Worm (Caenorhabditis elegans) whole organism, L2 larva: ENCODE measurements around the gene sri-10.

Experiments used
- F13H6.1 ChIP-seq: sonication (generic microtip); optimal IDR thresholded peaks from 2 replicates; lab custom pipeline; 2016; ENCODE audit warnings: missing genetic modification characterization, missing compliant biosample characterization
- R02D3.7 ChIP-seq: fragments of 150-350 bp; optimal IDR thresholded peaks from 2 replicates; lab custom pipeline; 2014; ENCODE audit warnings: missing biosample characterization, missing genetic modification characterization
- Y55F3AM.14 ChIP-seq: fragments of 200-800 bp; sonication (Bioruptor generic); optimal IDR thresholded peaks from 2 replicates; lab custom pipeline; 2018; ENCODE audit warnings: mild to moderate bottlenecking, missing genetic modification characterization, missing compliant biosample characterization
- ZK546.5 ChIP-seq: sonication (generic microtip); optimal IDR thresholded peaks from 2 replicates; lab custom pipeline; 2017; ENCODE audit warnings: missing biosample characterization, missing genetic modification characterization
- alr-1 ChIP-seq: fragments of 150-350 bp; optimal IDR thresholded peaks from 2 replicates; lab custom pipeline; 2014; ENCODE audit warnings: missing biosample characterization, missing genetic modification characterization
- aly-2 ChIP-seq: fragments of 150-350 bp; optimal IDR thresholded peaks from 2 replicates; lab custom pipeline; 2014; ENCODE audit warnings: missing biosample characterization, missing genetic modification characterization
- ceh-16 ChIP-seq: fragments of 150-350 bp; optimal IDR thresholded peaks from 2 replicates; lab custom pipeline; 2014; ENCODE audit warnings: missing biosample characterization, missing genetic modification characterization
- dmd-4 ChIP-seq: sonication (generic microtip); optimal IDR thresholded peaks from 2 replicates; lab custom pipeline; 2017; ENCODE audit warnings: missing biosample characterization, missing genetic modification characterization
- elt-1 ChIP-seq: fragments of 150-350 bp; optimal IDR thresholded peaks from 2 replicates; lab custom pipeline; 2014; ENCODE audit warnings: missing biosample characterization, missing genetic modification characterization
- elt-3 ChIP-seq: sonication (generic microtip); optimal IDR thresholded peaks from 2 replicates; lab custom pipeline; 2017; ENCODE audit warnings: missing biosample characterization, missing genetic modification characterization
- fos-1 ChIP-seq: fragments of 150-350 bp; optimal IDR thresholded peaks from 2 replicates; lab custom pipeline; 2014; ENCODE audit warnings: missing biosample characterization, missing genetic modification characterization
- gmeb-1 ChIP-seq: fragments of 150-350 bp; optimal IDR thresholded peaks from 2 replicates; lab custom pipeline; 2014; ENCODE audit warnings: missing biosample characterization, missing genetic modification characterization
- lin-11 ChIP-seq: fragments of 150-350 bp; sonication (generic microtip); optimal IDR thresholded peaks from 2 replicates; lab custom pipeline; 2014; ENCODE audit warnings: missing biosample characterization, missing genetic modification characterization, inconsistent platforms, mixed read lengths
- lin-13 ChIP-seq: fragments of 150-350 bp; optimal IDR thresholded peaks from 2 replicates; lab custom pipeline; 2014; ENCODE audit warnings: missing biosample characterization, missing genetic modification reagents, missing genetic modification characterization
- lin-39 ChIP-seq: fragments of 150-350 bp; optimal IDR thresholded peaks from 2 replicates; lab custom pipeline; 2014; ENCODE audit warnings: missing biosample characterization, missing genetic modification reagents, missing genetic modification characterization
- lsy-2 ChIP-seq, 2 experiments: fragments of 150-350 bp in 1 of 2; sonication (generic microtip) in 1 of 2; optimal IDR thresholded peaks; 2 replicates each; lab custom pipeline; 2014 to 2017; ENCODE audit warnings: missing biosample characterization in 2 of 2, missing genetic modification characterization in 2 of 2
- mbf-1 ChIP-seq: sonication (generic microtip); optimal IDR thresholded peaks from 2 replicates; lab custom pipeline; 2017; ENCODE audit warnings: missing biosample characterization, missing genetic modification characterization
- mdl-1 ChIP-seq, 2 experiments: fragments of 150-350 bp in 1 of 2; sonication (generic microtip) in 1 of 2; optimal IDR thresholded peaks; 2 replicates each; lab custom pipeline; 2017; ENCODE audit warnings: missing biosample characterization in 2 of 2, missing genetic modification characterization in 2 of 2
- nhr-10 ChIP-seq: sonication (generic microtip); optimal IDR thresholded peaks from 2 replicates; lab custom pipeline; 2017; ENCODE audit warnings: missing biosample characterization, missing genetic modification characterization
- nhr-11 ChIP-seq: fragments of 150-350 bp; optimal IDR thresholded peaks from 2 replicates; lab custom pipeline; 2014; ENCODE audit warnings: missing biosample characterization, missing genetic modification characterization
- nhr-12 ChIP-seq: fragments of 150-350 bp; optimal IDR thresholded peaks from 2 replicates; lab custom pipeline; 2014; ENCODE audit warnings: missing biosample characterization, missing genetic modification characterization
- nhr-21 ChIP-seq: fragments of 150-350 bp; optimal IDR thresholded peaks from 2 replicates; lab custom pipeline; 2014; ENCODE audit warnings: missing biosample characterization, missing genetic modification characterization
- nhr-23 ChIP-seq: fragments of 150-350 bp; optimal IDR thresholded peaks from 2 replicates; lab custom pipeline; 2014; ENCODE audit warnings: missing biosample characterization, missing genetic modification reagents, missing genetic modification characterization
- nhr-237 ChIP-seq: fragments of 150-350 bp; optimal IDR thresholded peaks from 2 replicates; lab custom pipeline; 2014; ENCODE audit warnings: missing biosample characterization, missing genetic modification characterization
- nhr-25 ChIP-seq: fragments of 150-350 bp; sonication (generic microtip); optimal IDR thresholded peaks from 3 replicates; lab custom pipeline; 2014; ENCODE audit warnings: missing biosample characterization, missing genetic modification characterization
- nhr-6 ChIP-seq: fragments of 150-350 bp; optimal IDR thresholded peaks from 2 replicates; lab custom pipeline; 2014; ENCODE audit warnings: missing biosample characterization, missing genetic modification characterization
- peb-1 ChIP-seq: fragments of 150-350 bp; optimal IDR thresholded peaks from 2 replicates; lab custom pipeline; 2014; ENCODE audit warnings: missing biosample characterization, missing genetic modification characterization
- sem-4 ChIP-seq: fragments of 150-350 bp; optimal IDR thresholded peaks from 2 replicates; lab custom pipeline; 2014; ENCODE audit warnings: missing biosample characterization, missing genetic modification reagents, missing genetic modification characterization
- skn-1 ChIP-seq: sonication (generic microtip); optimal IDR thresholded peaks from 2 replicates; lab custom pipeline; 2017; ENCODE audit warnings: missing biosample characterization, missing genetic modification characterization
- sma-3 ChIP-seq: sonication (generic microtip); optimal IDR thresholded peaks from 2 replicates; lab custom pipeline; 2016; ENCODE audit warnings: missing genetic modification reagents, missing genetic modification characterization, missing compliant biosample characterization
- snpc-4 ChIP-seq: fragments of 150-350 bp; optimal IDR thresholded peaks from 2 replicates; lab custom pipeline; 2014; ENCODE audit warnings: missing biosample characterization, missing genetic modification characterization
- unc-55 ChIP-seq: fragments of 150-350 bp; sonication (generic microtip); optimal IDR thresholded peaks from 3 replicates; lab custom pipeline; 2014; ENCODE audit warnings: missing biosample characterization, missing genetic modification reagents, missing genetic modification characterization
- unc-62 ChIP-seq: fragments of 150-350 bp; optimal IDR thresholded peaks from 2 replicates; lab custom pipeline; 2014; ENCODE audit warnings: missing biosample characterization, missing genetic modification reagents, missing genetic modification characterization
- zag-1 ChIP-seq: fragments of 150-350 bp; optimal IDR thresholded peaks from 2 replicates; lab custom pipeline; 2014; ENCODE audit warnings: missing biosample characterization, missing genetic modification characterization
- ztf-1 ChIP-seq: fragments of 200-800 bp; sonication (Bioruptor generic); conservative IDR thresholded peaks from 2 replicates; pipeline ENCODE4 v1.3.6; 2022; ENCODE audit warnings: missing genetic modification characterization, missing compliant biosample characterization
- ztf-11 ChIP-seq: sonication (generic microtip); optimal IDR thresholded peaks from 2 replicates; lab custom pipeline; 2017; ENCODE audit warnings: missing biosample characterization, missing genetic modification characterization
- ztf-4 ChIP-seq: fragments of 150-350 bp; optimal IDR thresholded peaks from 2 replicates; lab custom pipeline; 2014; ENCODE audit warnings: missing biosample characterization, missing genetic modification characterization

Gene sri-10

DNA sequence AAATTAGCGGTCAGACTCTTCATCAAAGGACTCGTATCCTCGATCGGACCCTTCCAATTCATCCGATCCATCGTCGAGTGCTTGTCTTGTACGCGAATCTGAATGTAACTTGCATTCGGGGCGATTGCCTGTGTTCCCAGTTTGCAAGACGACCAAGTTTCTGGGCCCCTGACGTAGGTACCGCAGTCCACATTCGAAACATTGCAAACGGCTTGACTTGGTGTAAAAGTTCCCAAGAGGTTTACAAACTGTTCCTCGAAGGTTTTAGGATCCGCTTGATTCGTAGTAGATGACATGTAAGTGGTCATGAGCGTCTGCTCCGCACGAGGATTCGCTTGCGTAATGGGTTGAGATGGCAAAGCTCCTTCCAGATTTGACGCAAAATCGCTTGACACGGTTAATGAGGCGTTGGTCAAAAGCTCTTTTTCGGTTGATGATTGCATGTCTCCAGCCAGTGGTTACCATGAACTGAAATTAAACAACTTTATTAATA lies 30.0 kb downstream of the sri-10 start, which contains the start of gene Y17D7B.4:
Gene Y17D7B.4 (minus strand): TSS at position 443 of the 493 bp plus-strand sequence.
- TF ChIP-seq nhr-6 = no peak
- TF ChIP-seq sem-4 (tag; lab: Kevin White, UChicago) = no peak
- no peak for TF ChIP-seq elt-1
- TF ChIP-seq ztf-4 (tag; lab: Kevin White, UChicago) = no peak
- TF ChIP-seq dmd-4 (tag; lab: Kevin White, UChicago) = no peak
- TF ChIP-seq gmeb-1 = no peak
- no peak for TF ChIP-seq F13H6.1
- TF ChIP-seq nhr-23 = no peak
- no peak for TF ChIP-seq ceh-16 (tag; lab: Kevin White, UChicago)
- TF ChIP-seq nhr-12 = no peak
- TF ChIP-seq nhr-21 (tag; lab: Kevin White, UChicago) = no peak

- TF ChIP-seq F13H6.1 (no peak), elt-1 (no peak), ztf-11 (tag; lab: Kevin White, UChicago) (no peak), nhr-25 (tag; lab: Kevin White, UChicago) (no peak), sma-3 (GFP tag; lab: Kevin White, UChicago) (no peak), gmeb-1 (no peak), mbf-1 (tag; lab: Kevin White, UChicago) (no peak), peb-1 (no peak), Y55F3AM.14 (no peak), lin-13 (GFP tag; lab: Kevin White, UChicago) (no peak)
Measured at ce11 chrV:18772761-18773160, 33.5 kb downstream of the sri-10 start, which contains the start of gene clec-257. TSS of gene clec-257 (plus strand) at chrV:18773061.

DNA sequence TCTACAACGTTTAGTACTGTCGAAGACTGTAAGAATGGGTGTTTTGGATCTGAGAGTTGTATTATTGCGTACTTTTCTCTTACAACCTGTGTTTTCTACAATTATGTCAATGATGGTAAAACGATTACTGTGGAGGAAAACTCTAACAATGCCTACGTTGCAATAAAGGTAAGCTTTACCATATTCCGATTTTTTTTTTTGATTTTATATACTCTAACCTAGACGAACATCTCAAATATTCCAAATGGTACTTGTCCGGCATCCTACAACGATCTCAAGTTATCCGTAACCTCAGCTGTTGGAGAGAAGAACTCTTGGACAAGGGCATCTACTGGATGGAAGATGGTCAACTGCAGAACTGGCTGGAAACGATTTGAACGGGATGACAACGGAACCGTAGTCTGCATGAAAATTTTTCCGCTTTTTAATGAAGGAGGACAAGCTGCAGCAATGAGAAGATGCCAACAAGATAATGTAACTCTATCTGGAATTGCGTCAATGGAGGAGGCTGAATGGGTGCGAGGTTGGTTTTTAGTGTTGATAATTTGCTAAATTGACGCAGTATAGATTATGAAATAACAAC lies 34.4 kb downstream of the sri-10 start:
- TF ChIP-seq mbf-1 (tag; lab: Kevin White, UChicago) = no peak
- TF ChIP-seq nhr-21 (tag; lab: Kevin White, UChicago) = no peak
- TF ChIP-seq ztf-4 (tag; lab: Kevin White, UChicago) = no peak
- no peak for TF ChIP-seq nhr-23
- TF ChIP-seq R02D3.7 (tag; lab: Kevin White, UChicago) = no peak
- TF ChIP-seq dmd-4 (tag; lab: Kevin White, UChicago) = no peak
- no peak for TF ChIP-seq zag-1 (tag; lab: Kevin White, UChicago)
- no peak for TF ChIP-seq unc-55
- no peak for TF ChIP-seq alr-1 (tag; lab: Kevin White, UChicago)
- TF ChIP-seq lin-39 (tag; lab: Kevin White, UChicago) = no peak
- no peak for TF ChIP-seq aly-2 (tag; lab: Kevin White, UChicago)

DNA sequence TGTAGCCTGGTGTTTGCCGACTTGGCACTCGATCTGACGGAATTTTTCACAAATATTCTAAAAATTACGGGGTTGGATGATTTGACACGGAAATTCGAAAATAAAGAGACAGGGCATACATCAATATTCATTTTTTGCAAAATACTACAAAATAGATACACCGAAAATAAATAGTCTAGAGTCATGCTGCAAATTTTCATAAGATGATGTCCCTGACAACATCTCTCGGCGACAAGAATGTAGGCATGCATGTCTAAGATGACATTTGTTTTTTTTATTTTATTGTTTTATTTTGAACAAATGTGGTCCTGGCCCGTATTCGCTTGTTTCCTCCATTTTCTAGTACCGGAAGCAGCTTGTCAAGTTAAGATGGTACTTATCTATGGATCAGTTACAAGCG lies 34.9 kb downstream of the sri-10 start, which contains the start of gene clec-256:
Gene clec-256 (plus strand): TSS at position 301 of the 400 bp plus-strand sequence.
- TF ChIP-seq unc-55 = no peak
- no peak for TF ChIP-seq lin-11 (tag; lab: Kevin White, UChicago)
- TF ChIP-seq mbf-1 (tag; lab: Kevin White, UChicago) = no peak
- TF ChIP-seq elt-3 (tag; lab: Kevin White, UChicago) = no peak
- TF ChIP-seq mdl-1 (tag; optimal IDR thresholded peaks at IDR 0.05; lab: Kevin White, UChicago) = no peak
- no peak for TF ChIP-seq nhr-12
- TF ChIP-seq nhr-21 (tag; lab: Kevin White, UChicago) = no peak
- no peak for TF ChIP-seq nhr-11
- TF ChIP-seq unc-62 (GFP tag; lab: Kevin White, UChicago) = no peak
- TF ChIP-seq nhr-25 (tag; lab: Kevin White, UChicago) = no peak
- no peak for TF ChIP-seq peb-1
- TF ChIP-seq ztf-1 = no peak
- no peak for TF ChIP-seq sem-4 (tag; lab: Kevin White, UChicago)
- TF ChIP-seq lsy-2 (tag; optimal IDR thresholded peaks at IDR 0.05; lab: Kevin White, UChicago) = no peak
- TF ChIP-seq F13H6.1 = no peak

DNA sequence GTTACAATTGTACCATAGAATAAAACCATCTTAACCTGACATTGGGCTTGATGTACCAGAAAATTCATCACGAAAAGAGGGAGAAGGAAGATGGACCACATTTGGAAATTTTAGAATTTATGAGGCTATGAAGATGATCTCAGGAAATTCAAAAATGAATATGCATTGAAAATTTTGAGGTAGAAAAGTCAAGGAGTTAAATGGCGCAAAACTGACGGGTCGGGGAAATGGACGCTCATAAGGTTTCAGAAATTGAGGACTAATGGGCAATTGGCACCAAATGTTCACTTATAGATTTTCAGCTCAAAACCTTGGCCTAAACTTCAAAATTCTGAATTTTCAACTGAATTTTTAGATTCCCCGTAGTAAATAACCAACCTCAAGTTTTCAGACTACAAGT lies 35.7 kb downstream of the sri-10 start, which contains the start of gene clec-255:
Gene clec-255 (minus strand): TSS at position 101 of the 400 bp plus-strand sequence.
- no peak for TF ChIP-seq lsy-2 (tag; optimal IDR thresholded peaks at IDR 0.05; lab: Kevin White, UChicago)
- TF ChIP-seq nhr-237 (tag; lab: Kevin White, UChicago) = no peak

- TF ChIP-seq fos-1 (tag; lab: Kevin White, UChicago) = no peak
- TF ChIP-seq ZK546.5 (tag; lab: Kevin White, UChicago) = no peak
- no peak for TF ChIP-seq nhr-12
- no peak for TF ChIP-seq skn-1
- no peak for TF ChIP-seq nhr-10 (tag; lab: Kevin White, UChicago)
- no peak for TF ChIP-seq unc-55
- TF ChIP-seq nhr-6 = no peak
- no peak for TF ChIP-seq lin-13 (GFP tag; lab: Kevin White, UChicago)
- TF ChIP-seq aly-2 (tag; lab: Kevin White, UChicago) = no peak
- no peak for TF ChIP-seq ztf-4 (tag; lab: Kevin White, UChicago)
- no peak for TF ChIP-seq snpc-4 (tag; lab: Kevin White, UChicago)
Measured at ce11 chrV:18769902-18770301, 36.4 kb downstream of the sri-10 start.
